Worm (Caenorhabditis elegans) whole organism, late embryonic: ENCODE measurements around the gene ulp-3.

Experiments
- F13H6.1 ChIP-seq: sonication (generic microtip); optimal IDR thresholded peaks from 2 replicates; lab custom pipeline; 2016; ENCODE audit warnings: missing genetic modification characterization, missing compliant biosample characterization
- ceh-2 ChIP-seq: sonication (generic microtip); optimal IDR thresholded peaks from 2 replicates; lab custom pipeline; 2016; ENCODE audit warnings: missing genotype, missing genetic modification characterization, missing compliant biosample characterization
- ceh-45 ChIP-seq: fragments of 200-800 bp; sonication (Bioruptor generic); IDR thresholded peaks from 2 replicates; pipeline ENCODE4 v1.3.6; 2022; ENCODE audit warnings: missing genetic modification reagents, missing genetic modification characterization, missing compliant biosample characterization
- ceh-48 ChIP-seq: sonication (generic microtip); optimal IDR thresholded peaks from 2 replicates; lab custom pipeline; 2016; ENCODE audit warnings: missing genetic modification characterization, inconsistent platforms, missing compliant biosample characterization
- elt-2 ChIP-seq: sonication (generic microtip); optimal IDR thresholded peaks from 2 replicates; lab custom pipeline; 2016; ENCODE audit warnings: missing genetic modification reagents, missing genetic modification characterization, missing compliant biosample characterization
- ets-4 ChIP-seq: sonication (generic microtip); optimal IDR thresholded peaks from 2 replicates; lab custom pipeline; 2016; ENCODE audit warnings: missing genetic modification characterization, missing compliant biosample characterization
- fkh-10 ChIP-seq: fragments of 150-350 bp; optimal IDR thresholded peaks from 2 replicates; lab custom pipeline; 2014; ENCODE audit warnings: missing biosample characterization, missing genetic modification reagents, missing genetic modification characterization
- nfya-1 ChIP-seq: sonication (generic microtip); optimal IDR thresholded peaks from 2 replicates; lab custom pipeline; 2017; ENCODE audit warnings: missing genetic modification characterization, mild to moderate bottlenecking, missing compliant biosample characterization, antibody characterized with exemption, moderate library complexity
- ref-2 ChIP-seq: sonication (generic microtip); optimal IDR thresholded peaks from 2 replicates; lab custom pipeline; 2016; ENCODE audit warnings: missing genetic modification characterization, missing compliant biosample characterization
- tbx-2 ChIP-seq: sonication (generic microtip); optimal IDR thresholded peaks from 2 replicates; lab custom pipeline; 2016; ENCODE audit warnings: missing genetic modification characterization, missing compliant biosample characterization
- unc-86 ChIP-seq: sonication (generic microtip); optimal IDR thresholded peaks from 2 replicates; lab custom pipeline; 2016; ENCODE audit warnings: missing genetic modification characterization, missing compliant biosample characterization

DNA sequence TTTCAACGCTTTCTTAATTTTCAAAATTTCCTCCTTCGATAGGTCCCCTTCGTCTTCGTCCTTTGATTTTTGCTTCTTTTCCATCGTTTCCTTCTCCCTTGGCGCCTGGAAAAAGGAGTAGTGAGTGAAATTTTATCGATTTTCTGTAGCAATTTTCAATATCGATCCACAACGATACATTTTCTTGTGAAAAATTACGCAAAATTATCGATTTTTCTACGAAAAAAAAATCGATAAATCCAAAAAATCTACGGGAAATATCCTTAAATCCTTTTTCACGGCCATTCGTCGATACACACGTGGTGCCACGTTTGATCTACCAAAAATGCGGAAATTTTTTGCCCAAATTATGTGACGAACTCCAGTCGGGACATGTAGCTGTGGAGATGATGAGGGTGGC, 7.6 kb downstream of the ulp-3 start:
- TF ChIP-seq ref-2 (no peak), ceh-48 (tag; lab: Kevin White, UChicago) (no peak), nfya-1 (tag; lab: Kevin White, UChicago) (no peak), elt-2 (tag; lab: Kevin White, UChicago) (no peak), ets-4 (tag; lab: Kevin White, UChicago) (no peak), fkh-10 (GFP tag; lab: Kevin White, UChicago) (no peak), F13H6.1 (tag; lab: Kevin White, UChicago) (no peak), tbx-2 (tag; lab: Kevin White, UChicago) (no peak), ceh-45 (GFP tag; lab: Robert Waterston, UW) (no peak), unc-86 (tag; lab: Kevin White, UChicago) (no peak), ceh-2 (tag; lab: Kevin White, UChicago) (no peak)
